Fruit fly (Drosophila melanogaster) whole organism, embryonic: ENCODE data around the gene CG16959.

Source experiments
- Adf1 ChIP-seq: fragments of 200-800 bp; sonication (Bioruptor generic); IDR thresholded peaks from 2 replicates; pipeline ENCODE4 v1.3.6; 2022; ENCODE audit warnings: missing biosample characterization, missing genetic modification characterization
- Atf6 ChIP-seq: fragments of 200-800 bp; sonication (Bioruptor generic); IDR thresholded peaks from 2 replicates; pipeline ENCODE4 v1.3.6; 2022; ENCODE audit warnings: missing biosample characterization, missing genetic modification characterization
- CG10565 ChIP-seq: fragments of 200-800 bp; sonication (Bioruptor generic); optimal IDR thresholded peaks from 3 replicates; lab custom pipeline; 2016; ENCODE audit warnings: missing biosample characterization, mild to moderate bottlenecking, missing genetic modification characterization
- CG11723 ChIP-seq: fragments of 200-800 bp; sonication (Bioruptor generic); optimal IDR thresholded peaks from 2 replicates; lab custom pipeline; 2017; ENCODE audit warnings: missing biosample characterization, mild to moderate bottlenecking, missing genetic modification characterization
- CG12942 ChIP-seq: fragments of 200-800 bp; sonication (Bioruptor generic); optimal IDR thresholded peaks from 3 replicates; lab custom pipeline; 2016; ENCODE audit warnings: missing biosample characterization, missing genetic modification characterization
- CG1832 ChIP-seq: fragments of 200-800 bp; sonication (Bioruptor generic); optimal IDR thresholded peaks from 2 replicates; lab custom pipeline; 2017; ENCODE audit warnings: missing biosample characterization, mild to moderate bottlenecking, missing genetic modification characterization, inconsistent platforms
- CG30431 ChIP-seq: fragments of 200-800 bp; sonication (Bioruptor generic); optimal IDR thresholded peaks from 2 replicates; lab custom pipeline; 2017; ENCODE audit warnings: missing biosample characterization, missing genetic modification characterization
- CG3163 ChIP-seq: fragments of 200-800 bp; sonication (Bioruptor generic); optimal IDR thresholded peaks from 3 replicates; lab custom pipeline; 2016; ENCODE audit warnings: missing biosample characterization, missing genetic modification characterization
- CG32532 ChIP-seq: fragments of 200-800 bp; sonication (Bioruptor generic); IDR thresholded peaks from 2 replicates; pipeline ENCODE4 v1.3.6; 2022; ENCODE audit warnings: missing biosample characterization, missing genetic modification characterization
- CG32772 ChIP-seq: fragments of 200-800 bp; sonication (Bioruptor generic); IDR thresholded peaks from 2 replicates; pipeline ENCODE4 v1.3.6; 2022; ENCODE audit warnings: missing biosample characterization, missing genetic modification characterization
- CG4730 ChIP-seq: fragments of 200-800 bp; sonication (Bioruptor generic); IDR thresholded peaks from 2 replicates; pipeline ENCODE4 v1.3.6; 2022; ENCODE audit warnings: missing biosample characterization, missing genetic modification characterization
- CG6813 ChIP-seq: fragments of 200-800 bp; sonication (Bioruptor generic); optimal IDR thresholded peaks from 2 replicates; lab custom pipeline; 2017; ENCODE audit warnings: missing biosample characterization, missing genetic modification characterization, mild to moderate bottlenecking, moderate library complexity, missing genetic modification reagents
- CG6854 ChIP-seq: fragments of 200-800 bp; sonication (Bioruptor generic); optimal IDR thresholded peaks from 3 replicates; lab custom pipeline; 2017; ENCODE audit warnings: missing biosample characterization, mild to moderate bottlenecking, missing genetic modification characterization
- CG7556 ChIP-seq: fragments of 200-800 bp; sonication (Bioruptor generic); optimal IDR thresholded peaks from 2 replicates; lab custom pipeline; 2017; ENCODE audit warnings: missing biosample characterization, mild to moderate bottlenecking, missing genetic modification characterization
- CG8478 ChIP-seq: fragments of >200 bp; optimal IDR thresholded peaks from 2 replicates; lab custom pipeline; 2018
- CG8944 ChIP-seq: fragments of 200-800 bp; sonication (Bioruptor generic); optimal IDR thresholded peaks from 3 replicates; lab custom pipeline; 2016; ENCODE audit warnings: missing biosample characterization, missing genetic modification characterization
- Deaf1 ChIP-seq: fragments of 200-800 bp; optimal IDR thresholded peaks from 3 replicates; lab custom pipeline; 2019; ENCODE audit warnings: missing biosample characterization, mild to moderate bottlenecking, missing genetic modification characterization, moderate library complexity
- Ets65A ChIP-seq: fragments of 200-800 bp; sonication (Bioruptor generic); peaks from one replicate; lab custom pipeline; 2016; ENCODE audit warnings: missing biosample characterization, missing genetic modification characterization
- HLH3B ChIP-seq: fragments of 200-800 bp; sonication (Bioruptor generic); IDR thresholded peaks from 2 replicates; pipeline ENCODE4 v1.3.6; 2022; ENCODE audit warnings: missing biosample characterization, missing genetic modification characterization
- Hey ChIP-seq: fragments of 200-800 bp; sonication (Bioruptor generic); optimal IDR thresholded peaks from 3 replicates; lab custom pipeline; 2018; ENCODE audit warnings: missing biosample characterization, mild to moderate bottlenecking, missing genetic modification characterization
- Max ChIP-seq: fragments of 200-800 bp; sonication (Bioruptor generic); optimal IDR thresholded peaks from 2 replicates; lab custom pipeline; 2016; ENCODE audit warnings: missing biosample characterization, mild to moderate bottlenecking, missing genetic modification characterization
- Med ChIP-seq: fragments of 200-800 bp; sonication (Bioruptor generic); peaks from one replicate; lab custom pipeline; 2016; ENCODE audit warnings: missing biosample characterization, missing genetic modification characterization, mild to moderate bottlenecking, inconsistent platforms, moderate library complexity
- Rx ChIP-seq: fragments of 200-800 bp; sonication (Bioruptor generic); IDR thresholded peaks from 2 replicates; pipeline ENCODE4 v1.3.6; 2022; ENCODE audit warnings: missing biosample characterization, missing genetic modification characterization
- Sox102F ChIP-seq: fragments of 200-800 bp; sonication (Bioruptor generic); optimal IDR thresholded peaks from 2 replicates; lab custom pipeline; 2018; ENCODE audit warnings: missing biosample characterization, mild to moderate bottlenecking, missing genetic modification characterization, moderate library complexity
- Spps ChIP-seq: fragments of 200-800 bp; sonication (Bioruptor generic); optimal IDR thresholded peaks from 2 replicates; lab custom pipeline; 2018; ENCODE audit warnings: missing biosample characterization, mild to moderate bottlenecking, missing genetic modification characterization
- Trl ChIP-seq, 3 experiments: fragments of >200 bp in 2 of 3; fragments of 200-800 bp in 1 of 3; sonication (Bioruptor generic) in 1 of 3; optimal IDR thresholded peaks; 2 replicates in 1 of 3; 3 replicates in 2 of 3; lab custom pipeline; 2016 to 2017; ENCODE audit warnings: missing biosample characterization in 1 of 3, missing genetic modification characterization in 1 of 3
- YL-1 ChIP-seq: fragments of 200-800 bp; sonication (Bioruptor generic); optimal IDR thresholded peaks from 3 replicates; lab custom pipeline; 2017; ENCODE audit warnings: missing biosample characterization, mild to moderate bottlenecking, missing genetic modification characterization
- abd-A ChIP-seq: fragments of 200-800 bp; sonication (Bioruptor generic); optimal IDR thresholded peaks from 3 replicates; lab custom pipeline; 2019; ENCODE audit warnings: missing biosample characterization, mild to moderate bottlenecking, missing genetic modification characterization, moderate library complexity
- amos ChIP-seq: fragments of 200-800 bp; sonication (Bioruptor generic); IDR thresholded peaks from 2 replicates; pipeline ENCODE4 v1.3.6; 2022; ENCODE audit warnings: missing biosample characterization, missing genetic modification characterization; ENCODE audit not compliant: partially characterized antibody
- cg ChIP-seq: fragments of 200-800 bp; sonication (Bioruptor generic); optimal IDR thresholded peaks from 3 replicates; lab custom pipeline; 2019; ENCODE audit warnings: missing biosample characterization, mild to moderate bottlenecking, missing genetic modification characterization, moderate library complexity
- chinmo ChIP-seq: fragments of 200-800 bp; sonication (Bioruptor generic); IDR thresholded peaks from 4 replicates; pipeline ENCODE4 v1.3.6; 2022; ENCODE audit warnings: missing biosample characterization, missing genetic modification characterization; ENCODE audit not compliant: partially characterized antibody
- chm ChIP-seq: fragments of 200-800 bp; sonication (Bioruptor generic); IDR thresholded peaks from 2 replicates; pipeline ENCODE4 v1.3.6; 2022; ENCODE audit warnings: missing biosample characterization, missing genetic modification characterization
- ci ChIP-seq: fragments of 200-800 bp; sonication (Bioruptor generic); IDR thresholded peaks from 3 replicates; pipeline ENCODE4 v1.3.6; 2022; ENCODE audit warnings: missing biosample characterization, missing genetic modification characterization
- dysf ChIP-seq: fragments of 200-800 bp; sonication (Bioruptor generic); IDR thresholded peaks from 3 replicates; pipeline ENCODE4 v1.3.6; 2022; ENCODE audit warnings: missing biosample characterization, missing genetic modification characterization
- gsb ChIP-seq: fragments of 200-800 bp; sonication (Bioruptor generic); IDR thresholded peaks from 2 replicates; pipeline ENCODE4 v1.3.6; 2022; ENCODE audit warnings: missing biosample characterization, missing genetic modification characterization
- lbe ChIP-seq: fragments of 200-800 bp; sonication (Bioruptor generic); optimal IDR thresholded peaks from 2 replicates; lab custom pipeline; 2016; ENCODE audit warnings: missing biosample characterization, mild to moderate bottlenecking, missing genetic modification characterization
- luna ChIP-seq: fragments of 200-800 bp; sonication (Bioruptor generic); optimal IDR thresholded peaks from 2 replicates; lab custom pipeline; 2016; ENCODE audit warnings: missing biosample characterization, missing genetic modification characterization
- nom ChIP-seq: fragments of 200-800 bp; sonication (Bioruptor generic); optimal IDR thresholded peaks from 2 replicates; lab custom pipeline; 2017; ENCODE audit warnings: missing biosample characterization, missing genetic modification characterization, mild to moderate bottlenecking, moderate library complexity, missing genetic modification reagents
- pan ChIP-seq, 4 experiments: fragments of >200 bp in 3 of 4; fragments of 200-800 bp in 1 of 4; sonication (Bioruptor generic) in 1 of 4; optimal IDR thresholded peaks in 3 of 4; IDR thresholded peaks in 1 of 4; 2 replicates each; pipeline versions ENCODE4 v1.3.6 to Lab custom; 2017 to 2022; ENCODE audit warnings: missing biosample characterization in 2 of 4, missing genetic modification characterization in 2 of 4, mixed read lengths in 1 of 4
- pb ChIP-seq: fragments of 200-800 bp; sonication (Bioruptor generic); optimal IDR thresholded peaks from 3 replicates; lab custom pipeline; 2016; ENCODE audit warnings: missing biosample characterization, missing genetic modification characterization
- pzg ChIP-seq: fragments of 200-800 bp; sonication (Bioruptor generic); optimal IDR thresholded peaks from 3 replicates; lab custom pipeline; 2018; ENCODE audit warnings: missing biosample characterization, mild to moderate bottlenecking, missing genetic modification characterization, moderate library complexity
- ranshi ChIP-seq: fragments of 200-800 bp; sonication (Bioruptor generic); IDR thresholded peaks from 2 replicates; pipeline ENCODE4 v1.3.6; 2022; ENCODE audit warnings: missing biosample characterization, missing genetic modification characterization
- scrt ChIP-seq: fragments of 200-800 bp; sonication (Bioruptor generic); optimal IDR thresholded peaks from 2 replicates; lab custom pipeline; 2018; ENCODE audit warnings: missing biosample characterization, mild to moderate bottlenecking, missing genetic modification characterization, moderate library complexity
- sens-2 ChIP-seq: fragments of 200-800 bp; sonication (Bioruptor generic); IDR thresholded peaks from 2 replicates; pipeline ENCODE4 v1.3.6; 2022; ENCODE audit warnings: missing biosample characterization, missing genetic modification characterization
- seq ChIP-seq: fragments of 200-800 bp; sonication (Bioruptor generic); IDR thresholded peaks from 2 replicates; pipeline ENCODE4 v1.3.6; 2022; ENCODE audit warnings: missing biosample characterization, missing genetic modification characterization
- shn ChIP-seq: fragments of 200-800 bp; sonication (Bioruptor generic); optimal IDR thresholded peaks from 3 replicates; lab custom pipeline; 2016; ENCODE audit warnings: missing biosample characterization, missing genetic modification characterization
- yki ChIP-seq: fragments of >200 bp; optimal IDR thresholded peaks from 3 replicates; lab custom pipeline; 2018
- zf30C ChIP-seq: fragments of 200-800 bp; sonication (Bioruptor generic); optimal IDR thresholded peaks from 3 replicates; lab custom pipeline; 2018; ENCODE audit warnings: missing biosample characterization, mild to moderate bottlenecking, missing genetic modification characterization

The CG16959 gene

DNA sequence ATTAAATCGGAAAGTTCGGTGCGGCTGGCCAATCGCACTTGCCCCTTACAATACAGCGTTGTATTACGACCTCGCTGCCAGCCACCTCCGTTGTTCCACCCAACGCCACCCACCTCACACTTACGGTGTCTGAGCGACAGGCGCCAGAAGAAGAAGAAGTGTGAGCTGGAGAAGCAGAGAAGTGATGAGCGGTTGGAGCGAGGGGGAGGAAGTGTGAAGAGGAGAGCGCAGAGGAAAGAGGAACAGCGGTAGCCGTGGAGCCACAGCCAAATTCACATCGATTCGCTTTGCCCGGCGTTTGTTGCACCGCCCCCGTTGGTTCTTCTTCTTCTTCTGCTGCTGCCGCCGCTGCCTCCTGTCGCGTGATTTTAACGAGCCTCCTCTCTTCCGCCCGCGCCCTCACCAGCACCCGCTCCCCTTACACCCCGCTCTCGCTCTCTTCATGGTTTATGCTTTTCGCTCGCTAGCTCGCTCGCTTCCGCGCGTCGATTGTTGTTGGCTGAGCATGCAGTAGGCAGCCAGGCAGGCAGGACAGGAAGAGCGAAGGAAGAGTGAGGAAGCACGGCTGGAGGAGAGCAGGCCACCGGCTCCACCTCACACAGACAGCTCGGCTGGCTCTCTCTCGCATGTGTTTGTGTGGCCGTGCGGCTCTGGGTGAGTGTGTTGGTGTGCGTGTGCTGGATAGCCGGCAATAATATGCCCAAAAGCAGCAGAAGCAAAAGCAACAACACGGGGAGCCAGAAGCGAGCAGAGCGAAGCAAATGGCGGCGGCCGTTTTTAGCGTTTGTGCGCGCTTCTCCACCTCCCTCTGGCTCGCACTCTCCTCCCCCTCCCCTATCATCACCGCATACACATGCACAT is 20.9 kb downstream of the CG16959 start (continued):
- TF ChIP-seq CG10565 (GFP tag; lab: Kevin White, UChicago) (no peak), YL-1 (no peak), seq (0 out of 2 replicates have a peak, but pooled peaks have one; percentile 10), Ets65A (peak; percentile 71), ci (GFP tag; lab: Robert Waterston, UW) (peak; percentile 43; the same call in 1 of the 3 replicates), yki (lab: Kevin White, UChicago) (peak; percentile 26), sens-2 (GFP tag; lab: Robert Waterston, UW) (peak; percentile 43; the same call in 1 of the 2 replicates), Trl (optimal IDR thresholded peaks at IDR 0.05; lab: Kevin White, UChicago) (peak; percentile 70 to 81), Trl (GFP tag; optimal IDR thresholded peaks at IDR 0.05; lab: Kevin White, UChicago) (no peak), lbe (peak; percentile 8), luna (GFP tag; lab: Kevin White, UChicago) (no peak), amos (GFP tag; lab: Robert Waterston, UW) (peak; percentile 10; the same call in 1 of the 2 replicates), CG3163 (GFP tag; lab: Kevin White, UChicago) (peak; percentile 48), CG30431 (GFP tag; lab: Kevin White, UChicago) (no peak), CG6813 (GFP tag; lab: Kevin White, UChicago) (peak; percentile 30), pzg (GFP tag; lab: Kevin White, UChicago) (no peak), CG32772 (peak; percentile 36; the same call in 1 of the 2 replicates), HLH3B (GFP tag; lab: Robert Waterston, UW) (no peak), CG32532 (GFP tag; lab: Robert Waterston, UW) (no peak), Rx (GFP tag; lab: Robert Waterston, UW) (0 out of 2 replicates have a peak, but pooled peaks have one; percentile 3), nom (GFP tag; lab: Kevin White, UChicago) (peak; percentile 7), Hey (tag; lab: Kevin White, UChicago) (peak; percentile 12), CG8478 (lab: Kevin White, UChicago) (peak; percentile 87), shn (GFP tag; lab: Kevin White, UChicago) (peak; percentile 8), cg (GFP tag; lab: Kevin White, UChicago) (peak; percentile 92), CG4730 (GFP tag; lab: Robert Waterston, UW) (no peak), Med (GFP tag; lab: Kevin White, UChicago) (peak; percentile 93), abd-A (peak; percentile 88), chm (0 out of 2 replicates have a peak, but pooled peaks have one; percentile 46), dysf (GFP tag; lab: Robert Waterston, UW) (no peak), ranshi (GFP tag; lab: Robert Waterston, UW) (peak; percentile 16; the same call in 1 of the 2 replicates), CG6854 (peak; percentile 75), chinmo (GFP tag; lab: Robert Waterston, UW) (peak; percentile 89; the same call in 1 of the 4 replicates), scrt (GFP tag; lab: Kevin White, UChicago) (peak; percentile 30), CG11723 (GFP tag; lab: Kevin White, UChicago) (no peak), Adf1 (GFP tag; lab: Robert Waterston, UW) (peak; percentile 80; the same call in 1 of the 2 replicates), gsb (no peak), Deaf1 (peak; percentile 60)

- TF ChIP-seq Trl (optimal IDR thresholded peaks at IDR 0.05; lab: Kevin White, UChicago) (no peak), Trl (GFP tag; optimal IDR thresholded peaks at IDR 0.05; lab: Kevin White, UChicago) (no peak), Max (GFP tag; lab: Kevin White, UChicago) (no peak), zf30C (GFP tag; lab: Kevin White, UChicago) (no peak), CG1832 (GFP tag; lab: Kevin White, UChicago) (no peak), CG8944 (GFP tag; lab: Kevin White, UChicago) (no peak), pan (optimal IDR thresholded peaks at IDR 0.05; lab: Kevin White, UChicago) (no peak), pan (GFP tag; optimal IDR thresholded peaks at IDR 0.05 in 1 of 2, IDR thresholded peaks at IDR 0.05 in 1 of 2) (peak in 1 of 2 experiments; percentile 37), CG12942 (GFP tag; lab: Kevin White, UChicago) (no peak), Spps (tag; lab: Kevin White, UChicago) (no peak), CG7556 (GFP tag; lab: Kevin White, UChicago) (no peak), Atf6 (GFP tag; lab: Robert Waterston, UW) (no peak), Sox102F (GFP tag; lab: Kevin White, UChicago) (peak; percentile 20), pb (GFP tag; lab: Kevin White, UChicago) (no peak)
These were observed 22.3 kb downstream of the CG16959 start for dm6 chr3L:15102669-15103309.
